Fruit fly (Drosophila melanogaster): Measurements from ENCODE around the gene CG32856.

The CG32856 gene

DNA sequence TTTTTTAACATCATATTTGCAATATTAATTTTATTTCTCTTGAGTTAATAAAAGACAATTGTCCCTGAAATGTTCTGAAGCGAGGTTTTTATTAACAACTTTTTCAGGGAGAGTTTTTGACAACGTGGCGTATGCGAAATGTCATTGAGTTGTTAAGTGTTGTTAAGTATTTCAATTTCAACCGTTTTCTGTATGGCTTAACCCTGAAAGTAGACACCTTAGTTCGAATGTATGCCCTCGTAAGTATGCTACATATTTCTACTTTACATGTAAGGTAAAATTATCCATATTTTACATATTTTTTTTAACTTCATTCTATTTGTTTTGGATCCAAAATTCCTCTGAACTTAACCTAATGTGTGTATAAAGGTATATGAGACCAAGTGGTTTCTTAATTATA is 38.9 kb upstream of the CG32856 start (continued):
- TF ChIP-seq Sry-δ (GFP tag; optimal IDR thresholded peaks at IDR 0.05), result peak; percentile 1
- TF ChIP-seq CG14050 (GFP tag; IDR thresholded peaks at IDR 0.05), result no peak
- peak; percentile 48; the same call in 1 of the 3 replicates for TF ChIP-seq CG7963 (GFP tag; IDR thresholded peaks at IDR 0.05; ENCODE audit: partially characterized antibody)
- TF ChIP-seq ftz-f1 (GFP tag; optimal IDR thresholded peaks at IDR 0.05), result peak; percentile 32
- TF ChIP-seq Mad (GFP tag; optimal IDR thresholded peaks at IDR 0.05), result no peak
- TF ChIP-seq Rx (GFP tag; IDR thresholded peaks at IDR 0.05), result no peak
- TF ChIP-seq hkb (optimal IDR thresholded peaks at IDR 0.05), result no peak
- no peak for TF ChIP-seq hkb (GFP tag; IDR thresholded peaks at IDR 0.05)
- peak; percentile 67 for TF ChIP-seq Xrp1 (GFP tag; IDR thresholded peaks at IDR 0.05)
- no peak for TF ChIP-seq pros (GFP tag; optimal IDR thresholded peaks at IDR 0.05)
- no peak for TF ChIP-seq Meics (GFP tag; optimal IDR thresholded peaks at IDR 0.05)
- TF ChIP-seq vfl (GFP tag; optimal IDR thresholded peaks at IDR 0.05), result no peak
- no peak for TF ChIP-seq lmd (GFP tag; IDR thresholded peaks at IDR 0.05)
- peak; percentile 36 for TF ChIP-seq CG33213 (GFP tag; optimal IDR thresholded peaks at IDR 0.05)
- no peak for TF ChIP-seq HLH54F (GFP tag; optimal IDR thresholded peaks at IDR 0.05)
- no peak for TF ChIP-seq CG2116 (GFP tag; optimal IDR thresholded peaks at IDR 0.05)
- TF ChIP-seq fd102C (GFP tag; optimal IDR thresholded peaks at IDR 0.05), result peak; percentile 47
- TF ChIP-seq Ravus (GFP tag; IDR thresholded peaks at IDR 0.05), result no peak
- no peak for TF ChIP-seq Bteb2 (GFP tag; optimal IDR thresholded peaks at IDR 0.05)
- no peak for TF ChIP-seq CG2678 (tag; optimal IDR thresholded peaks at IDR 0.05)
- TF ChIP-seq CoRest (tag; optimal IDR thresholded peaks at IDR 0.05), result peak; percentile 34
- TF ChIP-seq CG34376 (GFP tag; optimal IDR thresholded peaks at IDR 0.05), result no peak
- TF ChIP-seq Tbp (GFP tag; optimal IDR thresholded peaks at IDR 0.05), result no peak
- no peak for TF ChIP-seq HmgD (GFP tag; optimal IDR thresholded peaks at IDR 0.05)
- TF ChIP-seq Hsf (GFP tag; optimal IDR thresholded peaks at IDR 0.05), result no peak
- no peak for TF ChIP-seq Hr78 (GFP tag; optimal IDR thresholded peaks at IDR 0.05)
- no peak for TF ChIP-seq disco-r (GFP tag; optimal IDR thresholded peaks at IDR 0.05)
- no peak for TF ChIP-seq CG10147 (GFP tag; optimal IDR thresholded peaks at IDR 0.05)
- no peak for TF ChIP-seq CG6854 (GFP tag; optimal IDR thresholded peaks at IDR 0.05)
- no peak for TF ChIP-seq CG4360 (GFP tag; IDR thresholded peaks at IDR 0.05)
- peak; percentile 43; the same call in 2 of the 4 replicates for TF ChIP-seq chinmo (GFP tag; IDR thresholded peaks at IDR 0.05; ENCODE audit: partially characterized antibody)
- no peak for TF ChIP-seq CG17385 (GFP tag; optimal IDR thresholded peaks at IDR 0.05)
- no peak for TF ChIP-seq ken (GFP tag; IDR thresholded peaks at IDR 0.05)
- TF ChIP-seq CG32767 (GFP tag; IDR thresholded peaks at IDR 0.05), result no peak
- no peak for TF ChIP-seq D19B (GFP tag; optimal IDR thresholded peaks at IDR 0.05)
- TF ChIP-seq nmo (GFP tag; optimal IDR thresholded peaks at IDR 0.05), result peak; percentile 10
- TF ChIP-seq CG43689 (GFP tag; IDR thresholded peaks at IDR 0.05), result no peak
- no peak for TF ChIP-seq slou (GFP tag; optimal IDR thresholded peaks at IDR 0.05)
- TF ChIP-seq CG4328 (GFP tag; optimal IDR thresholded peaks at IDR 0.05), result no peak
- TF ChIP-seq E2f2 (GFP tag; IDR thresholded peaks at IDR 0.05), result no peak
- TF ChIP-seq HmgZ (tag; optimal IDR thresholded peaks at IDR 0.05), result peak; percentile 40
- no peak for TF ChIP-seq CG1603 (tag; optimal IDR thresholded peaks at IDR 0.05)
- no peak for TF ChIP-seq Hmx (GFP tag; optimal IDR thresholded peaks at IDR 0.05)
- peak; percentile 26 for TF ChIP-seq bigmax (GFP tag; optimal IDR thresholded peaks at IDR 0.05)
- no peak for TF ChIP-seq PHDP (tag; optimal IDR thresholded peaks at IDR 0.05)
- no peak for TF ChIP-seq CG12942 (GFP tag; optimal IDR thresholded peaks at IDR 0.05)
- no peak for TF ChIP-seq otp (GFP tag; IDR thresholded peaks at IDR 0.05)
- TF ChIP-seq sens (GFP tag), result peak; percentile 76
- TF ChIP-seq CG8089 (GFP tag; optimal IDR thresholded peaks at IDR 0.05), result no peak
- no peak for TF ChIP-seq exex (tag; optimal IDR thresholded peaks at IDR 0.05)
- TF ChIP-seq az2 (GFP tag; optimal IDR thresholded peaks at IDR 0.05), result peak; percentile 5
- no peak for TF ChIP-seq Dfd (GFP tag; optimal IDR thresholded peaks at IDR 0.05)
- TF ChIP-seq Chrac-16 (GFP tag; optimal IDR thresholded peaks at IDR 0.05), result no peak

All from whole organism, embryonic.